Fruit fly (Drosophila melanogaster) whole organism, embryonic: ENCODE measurements around the gene clumsy.

ENCODE experiments used
- Atf-2 ChIP-seq: fragments of 200-800 bp; sonication (Bioruptor generic); optimal IDR thresholded peaks from 2 replicates; lab custom pipeline; 2016; ENCODE audit warnings: missing biosample characterization, missing genetic modification characterization
- BtbVII ChIP-seq: fragments of 200-800 bp; sonication (Bioruptor generic); optimal IDR thresholded peaks from 3 replicates; lab custom pipeline; 2017; ENCODE audit warnings: missing biosample characterization, mild to moderate bottlenecking, missing genetic modification characterization
- CG1024 ChIP-seq: fragments of 200-800 bp; sonication (Bioruptor generic); IDR thresholded peaks from 2 replicates; pipeline ENCODE4 v1.3.6; 2022; ENCODE audit warnings: missing biosample characterization, missing genetic modification characterization
- CG14014 ChIP-seq: fragments of 200-800 bp; sonication (Bioruptor generic); IDR thresholded peaks from 2 replicates; pipeline ENCODE4 v1.3.6; 2022; ENCODE audit warnings: missing biosample characterization, missing genetic modification characterization
- CG15479 ChIP-seq: fragments of 200-800 bp; sonication (Bioruptor generic); optimal IDR thresholded peaks from 3 replicates; lab custom pipeline; 2019; ENCODE audit warnings: missing biosample characterization, mild to moderate bottlenecking, missing genetic modification characterization, moderate library complexity
- CG1603 ChIP-seq: fragments of 200-800 bp; sonication (Bioruptor generic); optimal IDR thresholded peaks from 2 replicates; lab custom pipeline; 2019; ENCODE audit warnings: missing biosample characterization, mild to moderate bottlenecking, missing genetic modification characterization, moderate library complexity
- CG17802 ChIP-seq: fragments of 200-800 bp; sonication (Bioruptor generic); optimal IDR thresholded peaks from 2 replicates; lab custom pipeline; 2018; ENCODE audit warnings: missing biosample characterization, mild to moderate bottlenecking, missing genetic modification characterization, moderate library complexity
- CG2116 ChIP-seq: fragments of 200-800 bp; sonication (Bioruptor generic); optimal IDR thresholded peaks from 3 replicates; lab custom pipeline; 2018; ENCODE audit warnings: missing biosample characterization, mild to moderate bottlenecking, missing genetic modification characterization
- CG2199 ChIP-seq: fragments of 200-800 bp; sonication (Bioruptor generic); IDR thresholded peaks from 3 replicates; pipeline ENCODE4 v1.3.6; 2022; ENCODE audit warnings: missing biosample characterization, missing genetic modification characterization
- CG2678 ChIP-seq: fragments of 200-800 bp; sonication (Bioruptor generic); optimal IDR thresholded peaks from 3 replicates; lab custom pipeline; 2019; ENCODE audit warnings: missing biosample characterization, mild to moderate bottlenecking, missing genetic modification characterization, moderate library complexity
- CG2875 ChIP-seq: fragments of 200-800 bp; sonication (Bioruptor generic); optimal IDR thresholded peaks from 2 replicates; lab custom pipeline; 2017; ENCODE audit warnings: missing biosample characterization, mild to moderate bottlenecking, missing genetic modification characterization, missing genetic modification reagents
- CG4328 ChIP-seq: fragments of 200-800 bp; sonication (Bioruptor generic); optimal IDR thresholded peaks from 3 replicates; lab custom pipeline; 2017; ENCODE audit warnings: missing biosample characterization, missing genetic modification reagents, missing genetic modification characterization
- CG4404 ChIP-seq: fragments of 200-800 bp; sonication (Bioruptor generic); IDR thresholded peaks from 2 replicates; pipeline ENCODE4 v1.3.6; 2022; ENCODE audit warnings: missing biosample characterization, missing genetic modification characterization
- CG6254 ChIP-seq: fragments of 200-800 bp; sonication (Bioruptor generic); optimal IDR thresholded peaks from 3 replicates; lab custom pipeline; 2017; ENCODE audit warnings: mild to moderate bottlenecking, missing biosample characterization, missing genetic modification reagents, missing genetic modification characterization
- CG6654 ChIP-seq: fragments of 200-800 bp; sonication (Bioruptor generic); optimal IDR thresholded peaks from 2 replicates; lab custom pipeline; 2017; ENCODE audit warnings: missing biosample characterization, mild to moderate bottlenecking, missing genetic modification characterization
- CG7745 ChIP-seq: fragments of 200-800 bp; sonication (Bioruptor generic); optimal IDR thresholded peaks from 2 replicates; lab custom pipeline; 2018; ENCODE audit warnings: missing biosample characterization, mild to moderate bottlenecking, missing genetic modification characterization, moderate library complexity
- CG9876 ChIP-seq: fragments of 200-800 bp; sonication (Bioruptor generic); optimal IDR thresholded peaks from 2 replicates; lab custom pipeline; 2016; ENCODE audit warnings: missing biosample characterization, missing genetic modification characterization
- CG9932 ChIP-seq: fragments of 200-800 bp; sonication (Bioruptor generic); IDR thresholded peaks from 2 replicates; pipeline ENCODE4 v1.3.6; 2022; ENCODE audit warnings: missing biosample characterization, missing genetic modification characterization
- CoRest ChIP-seq: fragments of 200-800 bp; sonication (Bioruptor generic); optimal IDR thresholded peaks from 3 replicates; lab custom pipeline; 2018; ENCODE audit warnings: missing biosample characterization, mild to moderate bottlenecking, missing genetic modification characterization, moderate library complexity
- Fer1 ChIP-seq: fragments of 200-800 bp; sonication (Bioruptor generic); optimal IDR thresholded peaks from 2 replicates; lab custom pipeline; 2017; ENCODE audit warnings: missing biosample characterization, mild to moderate bottlenecking, missing genetic modification characterization
- Fer3 ChIP-seq: fragments of 200-800 bp; sonication (Bioruptor generic); optimal IDR thresholded peaks from 2 replicates; lab custom pipeline; 2018; ENCODE audit warnings: missing biosample characterization, mild to moderate bottlenecking, missing genetic modification characterization, moderate library complexity
- NFAT ChIP-seq: fragments of 200-800 bp; sonication (Bioruptor generic); IDR thresholded peaks from 2 replicates; pipeline ENCODE4 v1.3.6; 2022; ENCODE audit warnings: missing biosample characterization, missing genetic modification characterization
- Neu2 ChIP-seq: fragments of 200-800 bp; sonication (Bioruptor generic); optimal IDR thresholded peaks from 3 replicates; lab custom pipeline; 2016; ENCODE audit warnings: missing biosample characterization, missing genetic modification characterization, borderline replicate concordance
- Nf-YB ChIP-seq: fragments of 200-800 bp; sonication (Bioruptor generic); optimal IDR thresholded peaks from 3 replicates; lab custom pipeline; 2019; ENCODE audit warnings: missing biosample characterization, mild to moderate bottlenecking, missing genetic modification characterization, moderate library complexity
- Ptx1 ChIP-seq: fragments of 200-800 bp; sonication (Bioruptor generic); IDR thresholded peaks from 2 replicates; pipeline ENCODE4 v1.3.6; 2022; ENCODE audit warnings: missing biosample characterization, missing genetic modification characterization
- Sox100B ChIP-seq: fragments of 200-800 bp; sonication (Bioruptor generic); optimal IDR thresholded peaks from 3 replicates; lab custom pipeline; 2018; ENCODE audit warnings: missing biosample characterization, mild to moderate bottlenecking, missing genetic modification characterization
- Ssrp ChIP-seq: fragments of 200-800 bp; sonication (Bioruptor generic); optimal IDR thresholded peaks from 2 replicates; lab custom pipeline; 2018; ENCODE audit warnings: missing biosample characterization, mild to moderate bottlenecking, missing genetic modification characterization, moderate library complexity
- Usf ChIP-seq: fragments of 200-800 bp; sonication (Bioruptor generic); optimal IDR thresholded peaks from 2 replicates; lab custom pipeline; 2017; ENCODE audit warnings: missing genotype, missing biosample characterization, missing genetic modification characterization
- amos ChIP-seq: fragments of 200-800 bp; sonication (Bioruptor generic); IDR thresholded peaks from 2 replicates; pipeline ENCODE4 v1.3.6; 2022; ENCODE audit warnings: missing biosample characterization, missing genetic modification characterization; ENCODE audit not compliant: partially characterized antibody
- ash1 ChIP-seq: fragments of 200-800 bp; sonication (Bioruptor generic); optimal IDR thresholded peaks from 2 replicates; lab custom pipeline; 2018; ENCODE audit warnings: missing biosample characterization, mild to moderate bottlenecking, missing genetic modification characterization
- cato ChIP-seq: fragments of 200-800 bp; sonication (Bioruptor generic); optimal IDR thresholded peaks from 2 replicates; lab custom pipeline; 2016; ENCODE audit warnings: missing biosample characterization, missing genetic modification characterization, borderline replicate concordance
- crc ChIP-seq: fragments of 200-800 bp; sonication (Bioruptor generic); optimal IDR thresholded peaks from 2 replicates; lab custom pipeline; 2016; ENCODE audit warnings: missing biosample characterization, missing genetic modification characterization
- da ChIP-seq: fragments of 200-800 bp; sonication (Bioruptor generic); optimal IDR thresholded peaks from 2 replicates; lab custom pipeline; 2016; ENCODE audit warnings: missing biosample characterization, missing genetic modification characterization
- exex ChIP-seq: fragments of 200-800 bp; sonication (Bioruptor generic); optimal IDR thresholded peaks from 4 replicates; lab custom pipeline; 2018; ENCODE audit warnings: missing biosample characterization, mild to moderate bottlenecking, missing genetic modification characterization, moderate library complexity
- fd96Cb ChIP-seq: fragments of 200-800 bp; sonication (Bioruptor generic); optimal IDR thresholded peaks from 2 replicates; lab custom pipeline; 2018; ENCODE audit warnings: missing biosample characterization, mild to moderate bottlenecking, missing genetic modification characterization, moderate library complexity
- grau ChIP-seq: fragments of 200-800 bp; optimal IDR thresholded peaks from 3 replicates; lab custom pipeline; 2019; ENCODE audit warnings: missing biosample characterization, mild to moderate bottlenecking, missing genetic modification characterization, moderate library complexity
- jigr1 ChIP-seq: fragments of 200-800 bp; sonication (Bioruptor generic); IDR thresholded peaks from 3 replicates; pipeline ENCODE4 v1.3.6; 2022; ENCODE audit warnings: missing biosample characterization, missing genetic modification characterization
- lab ChIP-seq: fragments of 200-800 bp; sonication (Bioruptor generic); optimal IDR thresholded peaks from 3 replicates; lab custom pipeline; 2017; ENCODE audit warnings: missing biosample characterization, missing genetic modification characterization, mild to moderate bottlenecking, moderate library complexity, missing genetic modification reagents
- lov ChIP-seq, 2 experiments: fragments of 200-800 bp in 1 of 2; fragments of >200 bp in 1 of 2; sonication (Bioruptor generic) in 1 of 2; IDR thresholded peaks in 1 of 2; optimal IDR thresholded peaks in 1 of 2; 2 replicates in 1 of 2; 3 replicates in 1 of 2; pipeline versions ENCODE4 v1.3.6 to Lab custom; 2017 to 2022; ENCODE audit warnings: missing biosample characterization in 1 of 2, missing genetic modification characterization in 1 of 2
- mirr ChIP-seq: fragments of 200-800 bp; sonication (Bioruptor generic); optimal IDR thresholded peaks from 3 replicates; lab custom pipeline; 2018; ENCODE audit warnings: missing biosample characterization, mild to moderate bottlenecking, missing genetic modification characterization
- onecut ChIP-seq: fragments of 200-800 bp; sonication (Bioruptor generic); IDR thresholded peaks from 2 replicates; pipeline ENCODE4 v1.3.6; 2022; ENCODE audit warnings: missing biosample characterization, missing genetic modification characterization
- sens ChIP-seq: fragments of 200-800 bp; sonication (Bioruptor generic); peaks from one replicate; lab custom pipeline; 2016; ENCODE audit warnings: missing biosample characterization, missing genetic modification characterization
- sima ChIP-seq: fragments of 200-800 bp; sonication (Bioruptor generic); optimal IDR thresholded peaks from 2 replicates; lab custom pipeline; 2016; ENCODE audit warnings: missing biosample characterization, missing genetic modification characterization
- slbo ChIP-seq: fragments of 200-800 bp; sonication (Bioruptor generic); IDR thresholded peaks from 2 replicates; pipeline ENCODE4 v1.3.6; 2022; ENCODE audit warnings: missing biosample characterization, missing genetic modification characterization
- tap ChIP-seq: fragments of 200-800 bp; optimal IDR thresholded peaks from 3 replicates; lab custom pipeline; 2019; ENCODE audit warnings: missing biosample characterization, mild to moderate bottlenecking, missing genetic modification characterization, moderate library complexity
- ttk ChIP-seq: fragments of 200-800 bp; sonication (Bioruptor generic); IDR thresholded peaks from 2 replicates; pipeline ENCODE4 v2.1.2; 2022; ENCODE audit warnings: missing biosample characterization, missing genetic modification characterization
- unpg ChIP-seq: fragments of 200-800 bp; sonication (Bioruptor generic); optimal IDR thresholded peaks from 3 replicates; lab custom pipeline; 2018; ENCODE audit warnings: missing biosample characterization, mild to moderate bottlenecking, missing genetic modification characterization, moderate library complexity
- z ChIP-seq: fragments of 200-800 bp; sonication (Bioruptor generic); IDR thresholded peaks from 3 replicates; pipeline ENCODE4 v1.3.6; 2022; ENCODE audit warnings: missing biosample characterization, missing genetic modification characterization
- zfh2 ChIP-seq: fragments of 200-800 bp; sonication (Bioruptor generic); optimal IDR thresholded peaks from 2 replicates; lab custom pipeline; 2016; ENCODE audit warnings: missing biosample characterization, missing genetic modification characterization

The clumsy gene

dm6 chr2L:21189273-21189781 is 17.0 kb upstream of the clumsy start:
- TF ChIP-seq ttk (no peak), z (GFP tag; lab: Robert Waterston, UW) (no peak), lov (optimal IDR thresholded peaks at IDR 0.05; lab: Kevin White, UChicago) (no peak), lov (GFP tag; IDR thresholded peaks at IDR 0.05; lab: Robert Waterston, UW) (0 out of 3 replicates have a peak, but pooled peaks have one; percentile 15), Ssrp (tag; lab: Kevin White, UChicago) (no peak), CG6654 (no peak), zfh2 (no peak), sens (peak; percentile 58), amos (GFP tag; lab: Robert Waterston, UW) (no peak), lab (GFP tag; lab: Kevin White, UChicago) (peak; percentile 16), mirr (peak; percentile 91), exex (peak; percentile 76), slbo (GFP tag; lab: Robert Waterston, UW) (no peak), onecut (peak; percentile 59), CG2116 (GFP tag; lab: Kevin White, UChicago) (no peak)

dm6 chr2L:21195331-21195730 is 11.0 kb upstream of the clumsy start:
- TF ChIP-seq Neu2 (GFP tag; lab: Kevin White, UChicago) (no peak), CG4328 (GFP tag; lab: Kevin White, UChicago) (no peak), Usf (GFP tag; lab: Kevin White, UChicago) (no peak), Sox100B (no peak), lab (GFP tag; lab: Kevin White, UChicago) (peak; percentile 63), tap (tag; lab: Kevin White, UChicago) (no peak), CG6254 (no peak), crc (GFP tag; lab: Kevin White, UChicago) (no peak), CG9932 (GFP tag; lab: Robert Waterston, UW) (0 out of 2 replicates have a peak, but pooled peaks have one; percentile 12), CG2875 (no peak), Atf-2 (GFP tag; lab: Kevin White, UChicago) (no peak), BtbVII (GFP tag; lab: Kevin White, UChicago) (no peak), da (GFP tag; lab: Kevin White, UChicago) (no peak), CG1024 (GFP tag; lab: Robert Waterston, UW) (no peak), CG15479 (no peak), jigr1 (no peak), CG7745 (tag; lab: Kevin White, UChicago) (no peak), Fer3 (peak; percentile 40), unpg (GFP tag; lab: Kevin White, UChicago) (no peak), CoRest (tag; lab: Kevin White, UChicago) (peak; percentile 28), CG14014 (GFP tag; lab: Robert Waterston, UW) (no peak), exex (peak; percentile 33), NFAT (peak; percentile 18; the same call in 1 of the 2 replicates), Ptx1 (GFP tag; lab: Robert Waterston, UW) (0 out of 2 replicates have a peak, but pooled peaks have one; percentile 9), fd96Cb (tag; lab: Kevin White, UChicago) (no peak), cato (GFP tag; lab: Kevin White, UChicago) (no peak), CG2678 (tag; lab: Kevin White, UChicago) (peak; percentile 49), Fer1 (GFP tag; lab: Kevin White, UChicago) (no peak), CG17802 (tag; lab: Kevin White, UChicago) (no peak), CG4404 (GFP tag; lab: Robert Waterston, UW) (no peak), grau (tag; lab: Kevin White, UChicago) (peak; percentile 31), CG1603 (no peak), CG9876 (GFP tag; lab: Kevin White, UChicago) (no peak), Nf-YB (no peak), sima (GFP tag; lab: Kevin White, UChicago) (no peak), ash1 (GFP tag; lab: Kevin White, UChicago) (no peak), CG2199 (GFP tag; lab: Robert Waterston, UW) (no peak)
